Fruit fly (Drosophila melanogaster) whole organism, larva: ENCODE data around the gene CG33177.

Experiments
- noc ChIP-seq: fragments of 200-800 bp; sonication (Bioruptor generic); optimal IDR thresholded peaks from 3 replicates; lab custom pipeline; 2019; ENCODE audit warnings: missing biosample characterization, mild to moderate bottlenecking, missing genetic modification characterization, moderate library complexity

CG33177 gene

DNA sequence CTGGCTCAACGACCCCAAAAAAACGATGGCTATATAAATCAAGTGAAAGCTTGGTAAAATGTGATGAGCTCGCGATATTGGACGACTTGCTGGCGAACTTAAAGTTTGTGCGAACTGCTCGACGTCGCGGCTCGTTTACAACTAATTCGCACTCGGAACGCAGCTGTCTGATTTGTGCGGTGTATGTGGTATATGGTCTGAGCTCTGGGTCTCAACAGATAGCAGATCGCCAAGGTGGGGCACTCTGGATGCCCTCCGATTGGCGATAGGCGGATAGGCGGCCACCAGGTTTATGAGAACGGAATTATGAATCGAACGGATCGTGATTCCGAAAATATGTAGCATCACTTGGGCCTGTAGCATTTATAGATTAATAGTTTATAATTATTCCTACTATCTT lies 35.2 kb downstream of the CG33177 start, which contains the start of gene Cyp4s3:
Gene Cyp4s3 (minus strand): TSS at position 146 of the 400 bp plus-strand sequence.
- no peak for TF ChIP-seq noc (tag; lab: Kevin White, UChicago)

DNA sequence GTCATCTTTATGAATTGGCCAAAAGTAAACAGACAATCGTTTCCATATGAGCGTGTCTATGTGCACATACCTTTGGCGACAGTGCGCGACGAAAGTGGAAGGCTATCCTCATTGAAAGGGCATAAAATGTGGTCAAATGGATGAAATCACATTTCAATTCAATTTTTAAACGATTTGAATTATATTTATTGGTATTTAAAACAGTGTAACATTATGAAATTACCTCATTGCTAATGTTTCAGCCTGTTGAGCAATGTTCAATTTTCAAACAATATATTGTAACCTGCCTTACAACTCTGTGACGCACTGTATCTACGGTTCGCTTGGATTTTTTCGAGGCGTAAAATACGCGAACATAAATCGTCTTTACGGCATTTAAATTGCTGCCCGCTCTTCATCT lies 38.9 kb downstream of the CG33177 start:
- peak; percentile 74 for TF ChIP-seq noc (tag; lab: Kevin White, UChicago)

DNA sequence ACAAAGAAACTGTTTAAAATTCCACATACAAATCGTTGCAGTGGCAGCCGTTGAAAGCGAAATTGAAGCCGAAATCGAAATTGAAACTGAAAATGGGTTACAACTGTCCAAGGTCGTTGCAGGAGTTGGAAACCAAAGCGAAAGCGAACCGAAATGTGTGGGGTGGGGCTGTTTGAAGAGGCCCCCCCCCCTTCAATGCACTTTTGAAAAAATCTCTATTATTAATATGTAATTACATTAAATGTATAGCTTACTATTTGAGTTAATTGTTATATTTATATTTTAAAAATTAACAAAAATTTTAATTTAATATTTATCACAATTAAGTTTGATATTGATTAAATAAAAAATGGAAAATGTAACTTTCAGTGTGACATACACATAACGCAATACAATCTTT lies 40.5 kb downstream of the CG33177 start:
- no peak for TF ChIP-seq noc (tag; lab: Kevin White, UChicago)

DNA sequence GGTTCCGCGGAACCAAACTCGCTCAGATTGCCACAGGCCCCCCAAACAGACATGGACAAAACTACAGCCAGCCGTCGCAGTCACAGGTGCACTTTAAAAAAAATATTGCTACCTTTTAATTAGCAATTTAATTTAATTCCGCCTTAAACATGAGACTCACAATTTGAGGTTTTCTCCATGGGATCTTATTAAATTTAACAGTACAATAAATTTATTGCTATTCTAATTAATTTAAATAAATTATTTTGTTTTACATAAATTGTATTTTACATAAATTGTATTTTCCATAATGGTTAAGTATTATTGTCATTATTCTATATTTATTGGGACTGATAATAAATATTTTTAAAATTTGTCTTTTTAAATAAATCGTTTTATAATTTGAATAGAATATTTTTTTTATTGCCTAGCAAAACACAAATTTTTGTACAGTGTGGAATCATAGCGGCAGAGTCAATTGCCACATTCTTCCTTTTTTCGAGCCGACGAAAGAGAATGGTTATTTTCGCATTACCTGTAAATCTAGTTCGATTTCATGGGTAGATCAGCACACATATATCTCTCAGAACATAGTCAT lies 42.3 kb downstream of the CG33177 start:
- TF ChIP-seq noc (tag; lab: Kevin White, UChicago): no peak

dm6 chrX:15125496-15125895 lies 44.3 kb downstream of the CG33177 start, which contains the start of gene drd:
TSS of gene drd (plus strand) at chrX:15125753.
- TF ChIP-seq noc (tag; lab: Kevin White, UChicago): no peak

DNA sequence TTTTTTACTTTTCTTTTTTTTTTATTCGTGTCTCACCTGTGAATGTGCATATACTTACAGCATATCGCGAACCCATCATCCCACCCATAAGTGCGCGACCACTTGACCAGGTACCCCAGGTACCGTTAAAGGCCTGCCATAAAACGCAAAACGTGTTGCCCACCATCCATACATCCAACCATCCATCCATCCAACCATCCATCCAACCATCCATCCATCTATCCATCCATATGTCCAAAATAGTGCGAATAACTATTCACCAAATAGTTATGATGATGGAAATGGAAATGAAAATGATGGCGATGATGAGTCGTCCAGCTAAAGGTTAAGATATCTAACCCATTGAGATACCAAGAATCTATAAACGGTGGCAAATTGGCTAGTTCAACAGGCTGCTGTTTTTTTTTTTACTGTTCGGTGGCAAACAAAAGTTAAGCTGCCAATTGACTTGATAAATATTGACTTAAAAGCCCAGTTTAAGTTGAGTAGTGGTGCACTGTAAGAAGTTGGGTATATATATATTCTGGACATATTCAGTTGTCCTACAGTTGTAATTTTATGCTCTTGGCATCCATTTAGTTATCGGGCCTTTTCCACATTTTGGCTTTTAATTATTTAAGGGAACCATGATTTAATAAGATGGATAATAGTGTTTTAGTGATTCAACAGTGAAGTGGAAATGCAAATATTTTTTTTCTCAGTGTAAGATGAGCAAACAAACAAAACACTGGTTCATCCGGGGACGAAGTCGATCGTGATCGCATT lies 46.9 kb downstream of the CG33177 start:
- peak; percentile 12 for TF ChIP-seq noc (tag; lab: Kevin White, UChicago)
